Fruit fly (Drosophila melanogaster): ENCODE results near the gene CG10211.

- TF ChIP-seq CG8632 (GFP tag; optimal IDR thresholded peaks at IDR 0.05) = no peak
- TF ChIP-seq CG10631 (GFP tag; optimal IDR thresholded peaks at IDR 0.05) = no peak
- TF ChIP-seq CG3919 (GFP tag; optimal IDR thresholded peaks at IDR 0.05) = no peak
- no peak for TF ChIP-seq CG6854 (GFP tag; optimal IDR thresholded peaks at IDR 0.05)
- no peak for TF ChIP-seq fd59A (GFP tag; optimal IDR thresholded peaks at IDR 0.05)
- no peak for TF ChIP-seq Hr39 (GFP tag; optimal IDR thresholded peaks at IDR 0.05)
- TF ChIP-seq Hr38 (GFP tag; optimal IDR thresholded peaks at IDR 0.05) = no peak
- TF ChIP-seq CG16779 (tag; optimal IDR thresholded peaks at IDR 0.05) = no peak
- TF ChIP-seq CG6276 (GFP tag; optimal IDR thresholded peaks at IDR 0.05) = no peak
- no peak for TF ChIP-seq Sox102F (GFP tag; optimal IDR thresholded peaks at IDR 0.05)
- TF ChIP-seq CG32006 (GFP tag; optimal IDR thresholded peaks at IDR 0.05) = no peak
- no peak for TF ChIP-seq svp (GFP tag)
- TF ChIP-seq vri (GFP tag; optimal IDR thresholded peaks at IDR 0.05) = peak; percentile 68
These were observed 32.2 kb downstream of the CG10211 start for dm6 chr2L:18549470-18549869.

Measured in whole organism, prepupa.